Worm (Caenorhabditis elegans) whole organism, L2 larva: ENCODE measurements around the gene rom-1.

Source experiments
- C34F6.9 ChIP-seq: fragments of 150-350 bp; optimal IDR thresholded peaks from 2 replicates; lab custom pipeline; 2014; ENCODE audit warnings: missing biosample characterization, missing genetic modification characterization
- F13H6.1 ChIP-seq: sonication (generic microtip); optimal IDR thresholded peaks from 2 replicates; lab custom pipeline; 2016; ENCODE audit warnings: missing genetic modification characterization, missing compliant biosample characterization
- Y55F3AM.14 ChIP-seq: fragments of 200-800 bp; sonication (Bioruptor generic); optimal IDR thresholded peaks from 2 replicates; lab custom pipeline; 2018; ENCODE audit warnings: mild to moderate bottlenecking, missing genetic modification characterization, missing compliant biosample characterization
- ZK546.5 ChIP-seq: sonication (generic microtip); optimal IDR thresholded peaks from 2 replicates; lab custom pipeline; 2017; ENCODE audit warnings: missing biosample characterization, missing genetic modification characterization
- alr-1 ChIP-seq: fragments of 150-350 bp; optimal IDR thresholded peaks from 2 replicates; lab custom pipeline; 2014; ENCODE audit warnings: missing biosample characterization, missing genetic modification characterization
- aly-2 ChIP-seq: fragments of 150-350 bp; optimal IDR thresholded peaks from 2 replicates; lab custom pipeline; 2014; ENCODE audit warnings: missing biosample characterization, missing genetic modification characterization
- ama-1 ChIP-seq: fragments of 150-350 bp; optimal IDR thresholded peaks from 2 replicates; lab custom pipeline; 2018; ENCODE audit warnings: inconsistent platforms
- blmp-1 ChIP-seq: sonication (generic microtip); optimal IDR thresholded peaks from 2 replicates; lab custom pipeline; 2017; ENCODE audit warnings: missing genetic modification characterization, mild to moderate bottlenecking, missing compliant biosample characterization, antibody characterized with exemption, moderate library complexity; ENCODE audit not compliant: insufficient read depth
- ceh-16 ChIP-seq: fragments of 150-350 bp; optimal IDR thresholded peaks from 2 replicates; lab custom pipeline; 2014; ENCODE audit warnings: missing biosample characterization, missing genetic modification characterization
- ceh-82 ChIP-seq: fragments of 150-350 bp; optimal IDR thresholded peaks from 2 replicates; lab custom pipeline; 2014; ENCODE audit warnings: missing biosample characterization, missing genetic modification characterization
- crh-2 ChIP-seq: sonication (generic microtip); optimal IDR thresholded peaks from 2 replicates; lab custom pipeline; 2017; ENCODE audit warnings: missing biosample characterization, missing genetic modification characterization
- dmd-4 ChIP-seq: sonication (generic microtip); optimal IDR thresholded peaks from 2 replicates; lab custom pipeline; 2017; ENCODE audit warnings: missing biosample characterization, missing genetic modification characterization
- egl-27 ChIP-seq: sonication (generic microtip); optimal IDR thresholded peaks from 3 replicates; lab custom pipeline; 2017; ENCODE audit warnings: missing biosample characterization, missing genetic modification reagents, missing genetic modification characterization
- elt-1 ChIP-seq: fragments of 150-350 bp; optimal IDR thresholded peaks from 2 replicates; lab custom pipeline; 2014; ENCODE audit warnings: missing biosample characterization, missing genetic modification characterization
- fos-1 ChIP-seq: fragments of 150-350 bp; optimal IDR thresholded peaks from 2 replicates; lab custom pipeline; 2014; ENCODE audit warnings: missing biosample characterization, missing genetic modification characterization
- gmeb-1 ChIP-seq: fragments of 150-350 bp; optimal IDR thresholded peaks from 2 replicates; lab custom pipeline; 2014; ENCODE audit warnings: missing biosample characterization, missing genetic modification characterization
- lin-11 ChIP-seq: fragments of 150-350 bp; sonication (generic microtip); optimal IDR thresholded peaks from 2 replicates; lab custom pipeline; 2014; ENCODE audit warnings: missing biosample characterization, missing genetic modification characterization, inconsistent platforms, mixed read lengths
- lin-13 ChIP-seq: fragments of 150-350 bp; optimal IDR thresholded peaks from 2 replicates; lab custom pipeline; 2014; ENCODE audit warnings: missing biosample characterization, missing genetic modification reagents, missing genetic modification characterization
- lin-39 ChIP-seq: fragments of 150-350 bp; optimal IDR thresholded peaks from 2 replicates; lab custom pipeline; 2014; ENCODE audit warnings: missing biosample characterization, missing genetic modification reagents, missing genetic modification characterization
- lsy-2 ChIP-seq, 2 experiments: fragments of 150-350 bp in 1 of 2; sonication (generic microtip) in 1 of 2; optimal IDR thresholded peaks; 2 replicates each; lab custom pipeline; 2014 to 2017; ENCODE audit warnings: missing biosample characterization in 2 of 2, missing genetic modification characterization in 2 of 2
- mbf-1 ChIP-seq: sonication (generic microtip); optimal IDR thresholded peaks from 2 replicates; lab custom pipeline; 2017; ENCODE audit warnings: missing biosample characterization, missing genetic modification characterization
- mdl-1 ChIP-seq, 2 experiments: fragments of 150-350 bp in 1 of 2; sonication (generic microtip) in 1 of 2; optimal IDR thresholded peaks; 2 replicates each; lab custom pipeline; 2017; ENCODE audit warnings: missing biosample characterization in 2 of 2, missing genetic modification characterization in 2 of 2
- nhr-10 ChIP-seq: sonication (generic microtip); optimal IDR thresholded peaks from 2 replicates; lab custom pipeline; 2017; ENCODE audit warnings: missing biosample characterization, missing genetic modification characterization
- nhr-11 ChIP-seq: fragments of 150-350 bp; optimal IDR thresholded peaks from 2 replicates; lab custom pipeline; 2014; ENCODE audit warnings: missing biosample characterization, missing genetic modification characterization
- nhr-12 ChIP-seq: fragments of 150-350 bp; optimal IDR thresholded peaks from 2 replicates; lab custom pipeline; 2014; ENCODE audit warnings: missing biosample characterization, missing genetic modification characterization
- nhr-129 ChIP-seq: fragments of 150-350 bp; optimal IDR thresholded peaks from 2 replicates; lab custom pipeline; 2014; ENCODE audit warnings: missing biosample characterization, missing genetic modification characterization
- nhr-21 ChIP-seq: fragments of 150-350 bp; optimal IDR thresholded peaks from 2 replicates; lab custom pipeline; 2014; ENCODE audit warnings: missing biosample characterization, missing genetic modification characterization
- nhr-25 ChIP-seq: fragments of 150-350 bp; sonication (generic microtip); optimal IDR thresholded peaks from 3 replicates; lab custom pipeline; 2014; ENCODE audit warnings: missing biosample characterization, missing genetic modification characterization
- nhr-77 ChIP-seq: fragments of 150-350 bp; optimal IDR thresholded peaks from 2 replicates; lab custom pipeline; 2014; ENCODE audit warnings: missing biosample characterization, missing genetic modification characterization
- peb-1 ChIP-seq: fragments of 150-350 bp; optimal IDR thresholded peaks from 2 replicates; lab custom pipeline; 2014; ENCODE audit warnings: missing biosample characterization, missing genetic modification characterization
- sem-4 ChIP-seq: fragments of 150-350 bp; optimal IDR thresholded peaks from 2 replicates; lab custom pipeline; 2014; ENCODE audit warnings: missing biosample characterization, missing genetic modification reagents, missing genetic modification characterization
- sma-3 ChIP-seq: sonication (generic microtip); optimal IDR thresholded peaks from 2 replicates; lab custom pipeline; 2016; ENCODE audit warnings: missing genetic modification reagents, missing genetic modification characterization, missing compliant biosample characterization
- sma-9 ChIP-seq, 2 experiments: fragments of 150-350 bp in 1 of 2; sonication (generic microtip) in 1 of 2; optimal IDR thresholded peaks; 2 replicates each; lab custom pipeline; 2014 to 2016; ENCODE audit warnings: missing genetic modification characterization in 2 of 2, mild to moderate bottlenecking in 1 of 2, missing biosample characterization in 1 of 2, missing compliant biosample characterization in 1 of 2, missing genetic modification reagents in 1 of 2, moderate library complexity in 1 of 2
- unc-39 ChIP-seq: fragments of 150-350 bp; optimal IDR thresholded peaks from 2 replicates; lab custom pipeline; 2014; ENCODE audit warnings: missing biosample characterization, missing genetic modification characterization
- unc-55 ChIP-seq: fragments of 150-350 bp; sonication (generic microtip); optimal IDR thresholded peaks from 3 replicates; lab custom pipeline; 2014; ENCODE audit warnings: missing biosample characterization, missing genetic modification reagents, missing genetic modification characterization
- unc-62 ChIP-seq: fragments of 150-350 bp; optimal IDR thresholded peaks from 2 replicates; lab custom pipeline; 2014; ENCODE audit warnings: missing biosample characterization, missing genetic modification reagents, missing genetic modification characterization
- ztf-11 ChIP-seq: sonication (generic microtip); optimal IDR thresholded peaks from 2 replicates; lab custom pipeline; 2017; ENCODE audit warnings: missing biosample characterization, missing genetic modification characterization
- ztf-4 ChIP-seq: fragments of 150-350 bp; optimal IDR thresholded peaks from 2 replicates; lab custom pipeline; 2014; ENCODE audit warnings: missing biosample characterization, missing genetic modification characterization

rom-1 gene

DNA sequence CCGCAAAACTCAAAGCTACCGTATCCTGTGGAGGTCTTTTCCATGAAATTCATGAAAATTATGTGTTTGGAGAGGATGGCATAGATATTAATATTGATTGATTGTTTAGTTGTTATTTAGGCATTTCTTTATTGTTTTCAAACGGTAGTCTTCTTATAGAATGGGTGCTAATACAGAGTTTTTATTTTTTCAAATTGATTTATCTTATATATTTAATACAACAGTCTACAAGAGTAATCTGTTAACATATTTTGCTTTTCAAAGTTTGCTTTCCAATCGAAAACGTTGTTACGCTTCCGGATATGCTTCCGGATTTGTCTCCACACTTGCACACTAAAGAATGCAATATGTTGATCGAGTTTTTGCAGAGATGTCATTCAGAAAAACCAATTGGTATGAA, 40.2 kb upstream of the rom-1 start, which contains the start of gene C35D10.17:
C35D10.17 (plus strand) TSS at position 301 of the 400 bp plus-strand sequence.
- no peak for TF ChIP-seq mdl-1 (tag; optimal IDR thresholded peaks at IDR 0.05; lab: Kevin White, UChicago)
- TF ChIP-seq ceh-82: no peak
- TF ChIP-seq alr-1 (tag; lab: Kevin White, UChicago): no peak
- no peak for TF ChIP-seq lin-13
- TF ChIP-seq sem-4: no peak
- no peak for TF ChIP-seq fos-1 (tag; lab: Kevin White, UChicago)
- TF ChIP-seq unc-55 (GFP tag; lab: Kevin White, UChicago): no peak
- no peak for TF ChIP-seq lin-39 (tag; lab: Kevin White, UChicago)
- TF ChIP-seq nhr-25 (tag; lab: Kevin White, UChicago): no peak
- no peak for TF ChIP-seq nhr-11 (tag; lab: Kevin White, UChicago)
- TF ChIP-seq lsy-2 (tag; optimal IDR thresholded peaks at IDR 0.05; lab: Kevin White, UChicago): no peak
- TF ChIP-seq nhr-10 (tag; lab: Kevin White, UChicago): no peak
- no peak for TF ChIP-seq lin-11 (tag; lab: Kevin White, UChicago)
- no peak for TF ChIP-seq ZK546.5 (tag; lab: Kevin White, UChicago)
- no peak for TF ChIP-seq crh-2 (tag; lab: Kevin White, UChicago)
- no peak for TF ChIP-seq elt-1 (tag; lab: Kevin White, UChicago)

DNA sequence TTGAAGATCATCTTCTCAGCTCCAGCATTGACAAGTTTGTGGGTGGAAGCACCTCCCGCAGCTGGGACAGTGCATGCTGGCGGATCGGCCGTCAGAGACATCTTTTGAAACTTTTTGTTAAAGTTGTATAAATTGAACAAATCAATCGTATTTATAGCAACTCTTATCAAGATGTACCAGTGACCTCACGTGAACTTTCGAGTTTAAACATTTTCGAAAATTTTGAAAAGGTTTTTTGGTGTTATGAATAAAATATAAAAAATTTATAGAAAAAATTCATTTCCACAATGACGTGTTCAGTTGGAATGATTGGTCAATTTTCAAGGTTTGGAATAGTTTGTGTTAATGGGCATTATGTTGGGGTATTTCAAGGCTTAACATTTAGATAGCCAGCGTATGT, 38.4 kb upstream of the rom-1 start, which contains the start of the genes msd-4 and C35D10.3:
msd-4 (minus strand) TSS at position 101 of the 400 bp plus-strand sequence.
C35D10.3 (plus strand) TSS at position 279 of the 400 bp plus-strand sequence.
- TF ChIP-seq unc-39 (tag; lab: Kevin White, UChicago) (no peak), sma-3 (GFP tag; lab: Kevin White, UChicago) (no peak), mbf-1 (tag; lab: Kevin White, UChicago) (no peak), nhr-77 (tag; lab: Kevin White, UChicago) (no peak), nhr-12 (tag; lab: Kevin White, UChicago) (no peak), unc-62 (GFP tag; lab: Kevin White, UChicago) (no peak), Y55F3AM.14 (no peak), dmd-4 (tag; lab: Kevin White, UChicago) (no peak)

- TF ChIP-seq nhr-25 (tag; lab: Kevin White, UChicago) (no peak), Y55F3AM.14 (no peak), ztf-4 (tag; lab: Kevin White, UChicago) (no peak), ama-1 (lab: Kevin White, UChicago) (no peak), egl-27 (tag; lab: Kevin White, UChicago) (no peak), lsy-2 (tag; optimal IDR thresholded peaks at IDR 0.05; lab: Kevin White, UChicago) (no peak), fos-1 (tag; lab: Kevin White, UChicago) (no peak), F13H6.1 (no peak), dmd-4 (tag; lab: Kevin White, UChicago) (no peak), C34F6.9 (no peak), nhr-11 (tag; lab: Kevin White, UChicago) (no peak), gmeb-1 (tag; lab: Kevin White, UChicago) (no peak), peb-1 (no peak), nhr-21 (tag; lab: Kevin White, UChicago) (no peak), blmp-1 (tag; lab: Kevin White, UChicago) (no peak), mdl-1 (tag; optimal IDR thresholded peaks at IDR 0.05; lab: Kevin White, UChicago) (no peak), lin-13 (no peak), sma-9 (GFP tag; optimal IDR thresholded peaks at IDR 0.05; lab: Kevin White, UChicago) (no peak), sma-9 (tag; optimal IDR thresholded peaks at IDR 0.05; lab: Kevin White, UChicago) (no peak), ceh-16 (tag; lab: Kevin White, UChicago) (no peak), aly-2 (tag; lab: Kevin White, UChicago) (no peak)
Measured at ce11 chrIII:4870478-4870877, 36.5 kb upstream of the rom-1 start, which contains the start of gene gipc-1. gipc-1 (plus strand) TSS chrIII:4870778.

DNA sequence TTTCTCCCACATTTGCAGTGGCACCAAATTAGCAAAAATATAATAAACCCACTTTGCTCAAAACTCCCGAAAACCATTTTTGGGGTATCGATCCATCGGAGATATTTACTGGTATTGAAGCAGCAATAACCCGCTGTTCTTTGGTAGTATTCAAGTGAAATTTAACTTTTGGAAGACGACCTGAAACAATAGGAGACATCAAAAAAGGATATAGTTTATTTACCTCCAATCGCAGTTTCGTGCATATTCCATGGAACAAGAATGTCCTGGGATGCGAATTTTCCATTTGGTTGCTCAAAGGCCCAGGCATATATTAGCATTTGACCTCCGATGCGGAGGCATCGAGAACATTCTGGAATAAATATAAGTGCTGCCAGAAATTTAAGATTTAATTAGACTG, 33.6 kb upstream of the rom-1 start:
- TF ChIP-seq gmeb-1 (tag; lab: Kevin White, UChicago) (no peak), ztf-11 (tag; lab: Kevin White, UChicago) (no peak), ZK546.5 (tag; lab: Kevin White, UChicago) (no peak), ama-1 (lab: Kevin White, UChicago) (no peak), nhr-129 (tag; lab: Kevin White, UChicago) (no peak)
